Worm (Caenorhabditis elegans) whole organism, L3 larva: ENCODE results near the gene exh-1.

Experiments used
- ZK546.5 ChIP-seq: sonication (generic microtip); optimal IDR thresholded peaks from 2 replicates; lab custom pipeline; 2017; ENCODE audit warnings: missing biosample characterization, missing genetic modification characterization
- aly-2 ChIP-seq: fragments of 150-350 bp; optimal IDR thresholded peaks from 2 replicates; lab custom pipeline; 2014; ENCODE audit warnings: missing biosample characterization, missing genetic modification characterization
- ama-1 ChIP-seq: fragments of 150-350 bp; optimal IDR thresholded peaks from 2 replicates; lab custom pipeline; 2018
- ceh-16 ChIP-seq: sonication (generic microtip); optimal IDR thresholded peaks from 2 replicates; lab custom pipeline; 2017; ENCODE audit warnings: missing biosample characterization, missing genetic modification characterization
- egl-27 ChIP-seq: sonication (generic microtip); optimal IDR thresholded peaks from 4 replicates; lab custom pipeline; 2017; ENCODE audit warnings: missing biosample characterization, missing genetic modification reagents, missing genetic modification characterization
- elt-1 ChIP-seq: fragments of 150-350 bp; optimal IDR thresholded peaks from 2 replicates; lab custom pipeline; 2014; ENCODE audit warnings: missing biosample characterization, missing genetic modification characterization
- elt-2 ChIP-seq: sonication (generic microtip); optimal IDR thresholded peaks from 2 replicates; lab custom pipeline; 2016; ENCODE audit warnings: missing genetic modification reagents, mild to moderate bottlenecking, missing genetic modification characterization, missing compliant biosample characterization
- fkh-2 ChIP-seq: fragments of 150-350 bp; optimal IDR thresholded peaks from 2 replicates; lab custom pipeline; 2014; ENCODE audit warnings: missing biosample characterization, missing genetic modification reagents, missing genetic modification characterization
- fos-1 ChIP-seq: fragments of 150-350 bp; optimal IDR thresholded peaks from 2 replicates; lab custom pipeline; 2014; ENCODE audit warnings: missing biosample characterization, missing genetic modification characterization
- hmg-11 ChIP-seq: sonication (generic microtip); optimal IDR thresholded peaks from 2 replicates; lab custom pipeline; 2016; ENCODE audit warnings: missing genetic modification characterization, missing compliant biosample characterization
- jun-1 ChIP-seq: fragments of 150-350 bp; optimal IDR thresholded peaks from 2 replicates; lab custom pipeline; 2014; ENCODE audit warnings: missing biosample characterization, missing genetic modification reagents, missing genetic modification characterization
- mdl-1 ChIP-seq: fragments of 150-350 bp; optimal IDR thresholded peaks from 2 replicates; lab custom pipeline; 2014; ENCODE audit warnings: missing biosample characterization, missing genetic modification characterization
- mml-1 ChIP-seq: fragments of 150-350 bp; sonication (generic microtip); optimal IDR thresholded peaks from 3 replicates; lab custom pipeline; 2014; ENCODE audit warnings: missing biosample characterization, missing genetic modification characterization
- nhr-25 ChIP-seq: sonication (generic microtip); optimal IDR thresholded peaks from 2 replicates; lab custom pipeline; 2017; ENCODE audit warnings: missing biosample characterization, missing genetic modification characterization
- nhr-28 ChIP-seq: fragments of 150-350 bp; optimal IDR thresholded peaks from 2 replicates; lab custom pipeline; 2014; ENCODE audit warnings: missing biosample characterization, missing genetic modification characterization
- nhr-43 ChIP-seq: sonication (generic microtip); optimal IDR thresholded peaks from 2 replicates; lab custom pipeline; 2016; ENCODE audit warnings: mild to moderate bottlenecking, missing genetic modification characterization, missing compliant biosample characterization; ENCODE audit not compliant: poor library complexity, severe bottlenecking
- nhr-67 ChIP-seq: fragments of 150-350 bp; optimal IDR thresholded peaks from 2 replicates; lab custom pipeline; 2014; ENCODE audit warnings: missing biosample characterization, missing genetic modification characterization
- nhr-76 ChIP-seq: fragments of 150-350 bp; sonication (generic microtip); optimal IDR thresholded peaks from 5 replicates; lab custom pipeline; 2014; ENCODE audit warnings: missing biosample characterization, missing genetic modification characterization
- nhr-77 ChIP-seq: fragments of 150-350 bp; optimal IDR thresholded peaks from 2 replicates; lab custom pipeline; 2014; ENCODE audit warnings: missing biosample characterization, missing genetic modification characterization
- pqm-1 ChIP-seq: fragments of 150-350 bp; optimal IDR thresholded peaks from 2 replicates; lab custom pipeline; 2017; ENCODE audit warnings: missing biosample characterization, missing genetic modification characterization, inconsistent platforms
- skn-1 ChIP-seq: fragments of 150-350 bp; optimal IDR thresholded peaks from 2 replicates; lab custom pipeline; 2014; ENCODE audit warnings: missing biosample characterization, missing genetic modification characterization
- snpc-4 ChIP-seq: fragments of 150-350 bp; optimal IDR thresholded peaks from 2 replicates; lab custom pipeline; 2014; ENCODE audit warnings: missing biosample characterization, missing genetic modification characterization
- unc-39 ChIP-seq: sonication (generic microtip); optimal IDR thresholded peaks from 4 replicates; lab custom pipeline; 2017; ENCODE audit warnings: missing biosample characterization, missing genetic modification characterization
- unc-62 ChIP-seq: fragments of 150-350 bp; sonication (generic microtip); optimal IDR thresholded peaks from 4 replicates; lab custom pipeline; 2014; ENCODE audit warnings: missing biosample characterization, missing genetic modification reagents, missing genetic modification characterization
- zag-1 ChIP-seq: fragments of 150-350 bp; optimal IDR thresholded peaks from 2 replicates; lab custom pipeline; 2014; ENCODE audit warnings: missing biosample characterization, missing genetic modification characterization
- ztf-11 ChIP-seq: fragments of 150-350 bp; optimal IDR thresholded peaks from 2 replicates; lab custom pipeline; 2014; ENCODE audit warnings: missing biosample characterization, missing genetic modification characterization

The exh-1 gene

DNA sequence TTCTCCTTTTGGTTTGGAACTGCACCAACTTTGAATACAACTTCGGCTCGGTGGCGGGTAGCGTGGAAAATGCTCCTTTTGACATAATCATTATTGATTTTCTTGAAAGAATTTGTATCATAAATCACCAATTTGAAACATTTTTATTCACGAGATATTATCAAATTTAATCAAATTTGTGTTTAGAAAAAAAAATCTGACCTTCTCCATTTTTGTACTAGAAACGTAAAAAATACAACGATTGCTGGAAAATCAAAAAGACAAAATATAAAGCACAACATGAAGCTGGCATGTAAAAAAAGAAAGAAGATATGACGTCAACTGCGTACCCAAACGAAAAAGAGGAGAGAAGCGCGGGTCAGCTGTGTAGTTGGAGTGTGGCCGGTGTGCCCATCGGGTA is 43.4 kb downstream of the exh-1 start, which contains the start of gene K08D9.4:
TSS of gene K08D9.4 (minus strand) at position 101 of the 400 bp plus-strand sequence.
- TF ChIP-seq ztf-11 (tag; lab: Kevin White, UChicago) (no peak), zag-1 (tag; lab: Kevin White, UChicago) (no peak), skn-1 (no peak), aly-2 (tag; lab: Kevin White, UChicago) (no peak), nhr-77 (no peak), unc-62 (GFP tag; lab: Kevin White, UChicago) (no peak), pqm-1 (tag; lab: Kevin White, UChicago) (no peak), snpc-4 (tag; lab: Kevin White, UChicago) (no peak), unc-39 (tag; lab: Kevin White, UChicago) (no peak), ceh-16 (tag; lab: Kevin White, UChicago) (no peak), egl-27 (tag; lab: Kevin White, UChicago) (no peak), mdl-1 (tag; lab: Kevin White, UChicago) (no peak), elt-2 (tag; lab: Kevin White, UChicago) (no peak), nhr-67 (no peak), fos-1 (tag; lab: Kevin White, UChicago) (no peak), ZK546.5 (tag; lab: Kevin White, UChicago) (no peak), nhr-25 (tag; lab: Kevin White, UChicago) (no peak), hmg-11 (tag; lab: Kevin White, UChicago) (no peak), fkh-2 (no peak), nhr-28 (no peak)

ce11 chrV:3204433-3204832 is 47.5 kb downstream of the exh-1 start:
- TF ChIP-seq nhr-76 (tag; lab: Kevin White, UChicago), result no peak
- TF ChIP-seq nhr-43 (tag; lab: Kevin White, UChicago), result no peak
- no peak for TF ChIP-seq mml-1 (tag; lab: Kevin White, UChicago)
- TF ChIP-seq mdl-1 (tag; lab: Kevin White, UChicago), result no peak
- no peak for TF ChIP-seq unc-62 (GFP tag; lab: Kevin White, UChicago)
- no peak for TF ChIP-seq ama-1
- no peak for TF ChIP-seq elt-1 (tag; lab: Kevin White, UChicago)
- TF ChIP-seq fos-1 (tag; lab: Kevin White, UChicago), result no peak
- no peak for TF ChIP-seq jun-1 (tag; lab: Kevin White, UChicago)
